Worm (Caenorhabditis elegans) whole organism, mixed stage, embryonic: ENCODE measurements around the gene F27E5.8.

Experiments used
- ces-1 ChIP-seq: fragments of 150-350 bp; optimal IDR thresholded peaks from 2 replicates; lab custom pipeline; 2014; ENCODE audit warnings: missing biosample characterization, missing genetic modification reagents, missing genetic modification characterization
- elt-3 ChIP-seq: fragments of 150-350 bp; optimal IDR thresholded peaks from 2 replicates; lab custom pipeline; 2014; ENCODE audit warnings: missing biosample characterization, missing genetic modification characterization
- hlh-1 ChIP-seq: fragments of 150-350 bp; optimal IDR thresholded peaks from 2 replicates; lab custom pipeline; 2014; ENCODE audit warnings: missing biosample characterization, missing genetic modification reagents, missing genetic modification characterization
- lin-13 ChIP-seq: fragments of 150-350 bp; optimal IDR thresholded peaks from 2 replicates; lab custom pipeline; 2014; ENCODE audit warnings: missing biosample characterization, missing genetic modification characterization
- mls-2 ChIP-seq: sonication (generic microtip); optimal IDR thresholded peaks from 2 replicates; lab custom pipeline; 2016; ENCODE audit warnings: mild to moderate bottlenecking, missing genetic modification characterization, moderate library complexity, missing compliant biosample characterization
- nhr-12 ChIP-seq: fragments of 150-350 bp; optimal IDR thresholded peaks from 2 replicates; lab custom pipeline; 2014; ENCODE audit warnings: missing biosample characterization, missing genetic modification characterization
- pha-4 ChIP-seq: fragments of 150-350 bp; optimal IDR thresholded peaks from 2 replicates; lab custom pipeline; 2018; ENCODE audit warnings: missing biosample characterization, missing genetic modification reagents, missing genetic modification characterization
- snpc-4 ChIP-seq: fragments of 150-350 bp; optimal IDR thresholded peaks from 2 replicates; lab custom pipeline; 2014; ENCODE audit warnings: missing biosample characterization, missing genetic modification characterization
- sptf-1 ChIP-seq: sonication (generic microtip); optimal IDR thresholded peaks from 2 replicates; lab custom pipeline; 2017; ENCODE audit warnings: mild to moderate bottlenecking, missing genetic modification characterization, moderate library complexity, missing compliant biosample characterization
- ztf-11 ChIP-seq: fragments of 150-350 bp; optimal IDR thresholded peaks from 2 replicates; lab custom pipeline; 2014; ENCODE audit warnings: missing biosample characterization, missing genetic modification characterization

- TF ChIP-seq ztf-11 (tag; lab: Kevin White, UChicago) (no peak), sptf-1 (tag; lab: Kevin White, UChicago) (no peak), ces-1 (no peak), lin-13 (no peak), snpc-4 (tag; lab: Kevin White, UChicago) (no peak), nhr-12 (no peak), mls-2 (tag; lab: Kevin White, UChicago) (no peak), hlh-1 (tag; lab: Kevin White, UChicago) (no peak), pha-4 (tag; lab: Kevin White, UChicago) (no peak), elt-3 (tag; lab: Kevin White, UChicago) (no peak)
These were observed 35.5 kb upstream of the F27E5.8 start for ce11 chrII:10162785-10163184.
